Fruit fly (Drosophila melanogaster): ENCODE data around the gene CG12985.

Gene CG12985

dm6 chrX:17870614-17871394, 12.7 kb upstream of the CG12985 start:
- TF ChIP-seq CTCF (optimal IDR thresholded peaks at IDR 0.05) = peak in 1 of 2 experiments; percentile 65
- no peak for TF ChIP-seq CG8478 (optimal IDR thresholded peaks at IDR 0.05)

dm6 chrX:17872310-17872709, 11.2 kb upstream of the CG12985 start:
- TF ChIP-seq CG8478 (optimal IDR thresholded peaks at IDR 0.05) (no peak), CTCF (optimal IDR thresholded peaks at IDR 0.05) (no peak)

DNA sequence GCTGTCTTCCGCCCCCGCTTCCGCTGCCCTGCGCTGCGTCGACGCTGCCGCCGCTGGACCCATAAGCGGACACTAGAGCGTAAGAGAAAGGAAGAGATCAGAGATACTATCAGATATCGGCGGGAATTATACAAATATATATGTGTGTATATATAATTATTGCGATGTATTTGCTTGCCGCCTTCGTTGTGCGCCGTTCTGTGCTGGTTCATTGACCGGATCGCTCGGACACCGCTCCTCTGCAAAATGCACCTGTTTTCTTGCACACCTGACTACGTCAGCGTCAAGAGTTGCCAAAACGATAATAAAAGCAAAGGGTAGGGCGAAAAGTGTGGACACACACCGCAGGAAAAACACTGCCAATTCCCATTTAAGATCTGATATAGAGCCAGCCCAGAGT, 10.2 kb upstream of the CG12985 start:
- TF ChIP-seq CTCF (optimal IDR thresholded peaks at IDR 0.05) = no peak
- TF ChIP-seq CG8478 (optimal IDR thresholded peaks at IDR 0.05) = no peak

dm6 chrX:17875014-17875589, 8.4 kb upstream of the CG12985 start:
- no peak for TF ChIP-seq CG8478 (optimal IDR thresholded peaks at IDR 0.05)

- TF ChIP-seq CG8478 (optimal IDR thresholded peaks at IDR 0.05) (no peak), CTCF (optimal IDR thresholded peaks at IDR 0.05) (no peak)
Observed at dm6 chrX:17875695-17876094, 7.8 kb upstream of the CG12985 start.

dm6 chrX:17876518-17876917, 7.0 kb upstream of the CG12985 start:
- TF ChIP-seq CTCF (optimal IDR thresholded peaks at IDR 0.05) = no peak
- no peak for TF ChIP-seq CG8478 (optimal IDR thresholded peaks at IDR 0.05)

DNA sequence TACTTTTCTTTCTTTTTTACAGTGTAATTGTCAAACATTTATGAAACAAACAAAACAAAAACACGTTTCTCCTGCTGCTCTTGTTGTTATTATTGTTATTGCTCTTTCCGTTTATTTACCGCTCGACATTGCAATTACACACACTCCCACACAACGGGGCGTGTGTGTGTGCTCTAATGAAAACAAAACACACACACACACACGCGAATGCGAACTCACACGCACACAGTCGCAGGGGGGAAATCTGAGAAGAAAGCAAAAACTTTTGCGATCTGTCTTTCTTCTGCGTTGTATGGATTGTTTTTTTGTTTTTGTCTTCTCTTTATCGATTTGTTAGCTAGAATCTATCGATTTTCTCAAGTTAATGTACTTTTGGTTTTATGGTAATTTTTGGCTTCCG, 5.5 kb upstream of the CG12985 start:
- no peak for TF ChIP-seq CTCF (optimal IDR thresholded peaks at IDR 0.05)
- TF ChIP-seq CG8478 (optimal IDR thresholded peaks at IDR 0.05) = no peak

- TF ChIP-seq CG8478 (optimal IDR thresholded peaks at IDR 0.05) = no peak
- no peak for TF ChIP-seq CTCF (optimal IDR thresholded peaks at IDR 0.05)
Observed at dm6 chrX:17878632-17879033, 4.9 kb upstream of the CG12985 start.

- no peak for TF ChIP-seq CG8478 (optimal IDR thresholded peaks at IDR 0.05)
- TF ChIP-seq CTCF (optimal IDR thresholded peaks at IDR 0.05) = no peak
Observed at dm6 chrX:17879211-17879897, 4.2 kb upstream of the CG12985 start.

dm6 chrX:17880269-17880889, 3.1 kb upstream of the CG12985 start:
- no peak for TF ChIP-seq CG8478 (optimal IDR thresholded peaks at IDR 0.05)
- no peak for TF ChIP-seq CTCF (optimal IDR thresholded peaks at IDR 0.05)

- TF ChIP-seq CG8478 (optimal IDR thresholded peaks at IDR 0.05) (no peak), CTCF (optimal IDR thresholded peaks at IDR 0.05) (no peak)
Observed at dm6 chrX:17881138-17882121, 2.1 kb upstream of the CG12985 start.

DNA sequence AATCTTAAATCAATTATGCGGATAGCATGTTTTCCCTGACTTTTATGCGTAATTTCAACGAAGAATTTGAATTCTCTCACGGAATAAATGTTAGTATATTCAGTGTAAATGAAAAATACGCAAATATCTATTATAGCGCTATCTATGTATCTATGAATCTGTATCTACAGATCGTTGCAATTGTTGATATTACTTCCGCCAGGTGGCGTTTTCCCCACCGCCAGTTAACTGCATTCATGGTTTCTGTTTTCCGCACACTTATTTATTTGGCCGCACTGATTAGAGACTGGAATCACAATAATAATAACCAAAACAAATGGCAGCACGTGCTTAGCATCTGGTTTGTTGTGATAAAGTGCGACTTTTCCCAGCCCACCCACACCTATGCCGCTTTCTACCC, 749 bp upstream of the CG12985 start:
- TF ChIP-seq CG8478 (optimal IDR thresholded peaks at IDR 0.05) = no peak
- peak; percentile 74 to 76 for TF ChIP-seq CTCF (optimal IDR thresholded peaks at IDR 0.05)

DNA sequence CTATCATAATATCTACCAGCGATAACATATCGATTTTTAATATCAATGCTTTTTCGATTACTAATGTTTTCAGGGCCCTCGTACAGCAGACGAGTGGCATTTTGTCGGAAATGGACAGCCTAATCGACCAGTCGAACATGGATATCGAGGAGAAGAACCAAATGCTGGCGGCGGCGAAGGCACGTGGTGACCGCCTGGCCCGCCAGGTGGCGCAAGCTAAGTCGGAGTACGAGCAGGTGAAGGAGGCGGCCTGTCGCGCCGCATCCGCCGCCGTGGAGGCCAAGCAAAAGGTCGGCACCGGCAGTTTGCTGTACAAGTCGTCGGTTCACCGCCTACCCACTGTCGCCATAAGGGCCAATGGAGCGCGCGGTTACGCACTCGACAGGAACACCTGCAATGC, 1.0 kb downstream of the CG12985 start:
- TF ChIP-seq CTCF (optimal IDR thresholded peaks at IDR 0.05) (peak; percentile 84 to 87), CG8478 (optimal IDR thresholded peaks at IDR 0.05) (no peak)

DNA sequence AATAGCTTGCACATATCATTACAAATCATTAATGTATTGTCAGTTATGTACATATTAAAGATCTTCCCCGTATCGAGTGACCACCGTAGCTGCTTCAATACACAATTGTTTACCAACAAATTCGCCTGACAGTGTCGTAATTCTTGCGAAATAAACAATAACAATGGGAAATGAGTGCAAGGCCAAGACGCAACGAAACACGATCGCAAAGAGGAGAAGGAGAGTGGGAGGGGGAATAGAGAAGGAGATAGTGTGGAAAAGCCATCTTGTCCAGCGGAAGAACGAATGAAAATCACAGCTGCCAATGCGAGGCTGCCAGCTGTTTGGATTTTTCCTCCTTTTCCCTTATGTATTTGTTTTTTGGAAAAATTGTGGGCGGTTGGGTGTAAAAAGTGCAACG, 1.8 kb downstream of the CG12985 start:
- TF ChIP-seq CG8478 (optimal IDR thresholded peaks at IDR 0.05) (no peak), CTCF (optimal IDR thresholded peaks at IDR 0.05) (peak in 1 of 2 experiments; percentile 3)

dm6 chrX:17886107-17886448, 2.6 kb downstream of the CG12985 start:
- TF ChIP-seq CG8478 (optimal IDR thresholded peaks at IDR 0.05) (no peak), CTCF (optimal IDR thresholded peaks at IDR 0.05) (no peak)

Data from S2 (cell line).